Worm (Caenorhabditis elegans) whole organism, L4 larva: ENCODE measurements around the gene Y37H2A.11.

Experiments used
- D1046.2 ChIP-seq: fragments of 200-800 bp; sonication (Bioruptor generic); IDR thresholded peaks from 2 replicates; pipeline ENCODE4 v1.3.6; 2022; ENCODE audit warnings: missing genetic modification characterization, missing compliant biosample characterization
- gei-8 ChIP-seq: fragments of 200-800 bp; sonication (Bioruptor generic); optimal IDR thresholded peaks from 2 replicates; lab custom pipeline; 2018; ENCODE audit warnings: mild to moderate bottlenecking, missing genetic modification characterization, missing compliant biosample characterization
- hif-1 ChIP-seq, 2 experiments: sonication (generic microtip); optimal IDR thresholded peaks; 2 replicates each; lab custom pipeline; 2016 to 2017; ENCODE audit warnings: missing compliant biosample characterization in 2 of 2, missing genetic modification characterization in 2 of 2, missing genetic modification reagents in 2 of 2, missing genotype in 2 of 2, mild to moderate bottlenecking in 1 of 2
- lin-13 ChIP-seq: fragments of 150-350 bp; optimal IDR thresholded peaks from 2 replicates; lab custom pipeline; 2014; ENCODE audit warnings: missing biosample characterization, missing genetic modification reagents, missing genetic modification characterization
- lir-3 ChIP-seq: sonication (generic microtip); optimal IDR thresholded peaks from 2 replicates; lab custom pipeline; 2016; ENCODE audit warnings: mild to moderate bottlenecking, missing genetic modification characterization, missing compliant biosample characterization
- mep-1 ChIP-seq: fragments of 150-350 bp; sonication (generic microtip); optimal IDR thresholded peaks from 3 replicates; lab custom pipeline; 2014; ENCODE audit warnings: missing biosample characterization, missing genetic modification characterization
- nhr-11 ChIP-seq: fragments of 150-350 bp; optimal IDR thresholded peaks from 2 replicates; lab custom pipeline; 2014; ENCODE audit warnings: missing biosample characterization, missing genetic modification characterization
- nhr-111 ChIP-seq: fragments of 200-800 bp; sonication (Bioruptor generic); optimal IDR thresholded peaks from 2 replicates; lab custom pipeline; 2018; ENCODE audit warnings: mild to moderate bottlenecking, missing genetic modification characterization, missing compliant biosample characterization
- pha-4 ChIP-seq, 2 experiments: fragments of 150-350 bp in 1 of 2; fragments of 200-800 bp in 1 of 2; sonication (Bioruptor generic) in 1 of 2; IDR thresholded peaks in 1 of 2; optimal IDR thresholded peaks in 1 of 2; 2 replicates each; pipeline versions ENCODE4 v1.3.6 to Lab custom; 2014 to 2022; ENCODE audit warnings: missing genetic modification characterization in 2 of 2, missing genetic modification reagents in 2 of 2, missing biosample characterization in 1 of 2, missing compliant biosample characterization in 1 of 2
- skn-1 ChIP-seq: fragments of 150-350 bp; optimal IDR thresholded peaks from 2 replicates; lab custom pipeline; 2014; ENCODE audit warnings: missing biosample characterization, missing genetic modification characterization
- snpc-4 ChIP-seq: fragments of 150-350 bp; optimal IDR thresholded peaks from 2 replicates; lab custom pipeline; 2014; ENCODE audit warnings: missing biosample characterization, missing genetic modification characterization
- unc-62 ChIP-seq, 3 experiments: fragments of 150-350 bp in 1 of 3; sonication (generic microtip); optimal IDR thresholded peaks in 2 of 3; peaks in 1 of 3; 1 replicate in 1 of 3; 2 replicates in 2 of 3; lab custom pipeline; 2014 to 2017; ENCODE audit warnings: missing biosample characterization in 3 of 3, missing genetic modification characterization in 3 of 3, missing genetic modification reagents in 3 of 3, missing genotype in 1 of 3
- zfp-3 ChIP-seq: fragments of 200-800 bp; sonication (Bioruptor generic); conservative IDR thresholded peaks from 2 replicates; pipeline ENCODE4 v1.3.6; 2022; ENCODE audit warnings: missing genetic modification reagents, missing genetic modification characterization, missing compliant biosample characterization

DNA sequence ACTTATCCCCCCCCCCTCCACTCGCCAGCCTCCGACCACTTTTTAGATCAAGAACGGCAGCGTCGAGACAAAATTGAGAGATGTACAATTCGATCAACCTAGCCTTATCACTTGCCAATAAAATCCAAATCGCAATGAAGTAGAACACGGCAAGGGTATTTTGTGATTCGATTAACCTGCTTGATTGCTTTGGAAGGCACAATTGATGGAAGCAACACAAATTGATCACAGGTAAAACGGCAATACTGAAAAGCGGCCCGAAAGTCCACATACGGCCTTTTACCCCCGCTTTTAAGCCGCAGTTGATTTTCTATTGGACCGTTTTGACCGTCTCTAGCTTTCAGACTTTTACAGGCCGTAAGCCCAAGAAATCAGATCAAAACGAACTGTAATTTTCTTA lies 47.1 kb downstream of the Y37H2A.11 start, which contains the start of gene clec-245:
- TF ChIP-seq zfp-3 (GFP tag; lab: Robert Waterston, UW) (no peak), hif-1 (tag; optimal IDR thresholded peaks at IDR 0.05; lab: Kevin White, UChicago) (no peak), lin-13 (GFP tag; lab: Kevin White, UChicago) (no peak), nhr-111 (GFP tag; lab: Kevin White, UChicago) (no peak), gei-8 (GFP tag; lab: Kevin White, UChicago) (no peak), snpc-4 (tag; lab: Kevin White, UChicago) (no peak), nhr-11 (tag; lab: Kevin White, UChicago) (no peak), mep-1 (no peak), lir-3 (tag; lab: Kevin White, UChicago) (no peak), pha-4 (GFP tag; IDR thresholded peaks at IDR 0.05; lab: Robert Waterston, UW) (no peak), pha-4 (tag; optimal IDR thresholded peaks at IDR 0.05; lab: Kevin White, UChicago) (no peak), unc-62 (GFP tag; optimal IDR thresholded peaks at IDR 0.05 in 1 of 2; lab: Kevin White, UChicago) (no peak), unc-62 (tag; optimal IDR thresholded peaks at IDR 0.05; lab: Kevin White, UChicago) (no peak), D1046.2 (GFP tag; lab: Robert Waterston, UW) (no peak), skn-1 (tag; lab: Kevin White, UChicago) (no peak)
